Worm (Caenorhabditis elegans): ENCODE measurements around the gene F22E5.9.
A peak's percentile ranks its signal among the peaks of the same experiment; 100 is the strongest.

Gene F22E5.9

ce11 chrII:2684208-2684607, 46.0 kb downstream of the F22E5.9 start, which contains the start of gene ceh-87:
TSS of gene ceh-87 (minus strand) at chrII:2684308.
- no peak for TF ChIP-seq K02D7.2 (tag; optimal IDR thresholded peaks at IDR 0.05)
- TF ChIP-seq C38D4.7 (GFP tag; optimal IDR thresholded peaks at IDR 0.05) = no peak
- TF ChIP-seq ama-1 (optimal IDR thresholded peaks at IDR 0.05) = no peak
- no peak for TF ChIP-seq ceh-48 (tag; optimal IDR thresholded peaks at IDR 0.05)
- no peak for TF ChIP-seq sdc-2 (tag; optimal IDR thresholded peaks at IDR 0.05)
- no peak for TF ChIP-seq ztf-16 (tag; optimal IDR thresholded peaks at IDR 0.05)
- TF ChIP-seq unc-3 (GFP tag; conservative IDR thresholded peaks at IDR 0.05) = no peak
- no peak for TF ChIP-seq unc-3 (tag; optimal IDR thresholded peaks at IDR 0.05)
- no peak for TF ChIP-seq fax-1 (tag; optimal IDR thresholded peaks at IDR 0.05)
- no peak for TF ChIP-seq zip-5 (tag; optimal IDR thresholded peaks at IDR 0.05)
- no peak for TF ChIP-seq hlh-30 (tag; optimal IDR thresholded peaks at IDR 0.05; ENCODE audit: insufficient read depth)

DNA sequence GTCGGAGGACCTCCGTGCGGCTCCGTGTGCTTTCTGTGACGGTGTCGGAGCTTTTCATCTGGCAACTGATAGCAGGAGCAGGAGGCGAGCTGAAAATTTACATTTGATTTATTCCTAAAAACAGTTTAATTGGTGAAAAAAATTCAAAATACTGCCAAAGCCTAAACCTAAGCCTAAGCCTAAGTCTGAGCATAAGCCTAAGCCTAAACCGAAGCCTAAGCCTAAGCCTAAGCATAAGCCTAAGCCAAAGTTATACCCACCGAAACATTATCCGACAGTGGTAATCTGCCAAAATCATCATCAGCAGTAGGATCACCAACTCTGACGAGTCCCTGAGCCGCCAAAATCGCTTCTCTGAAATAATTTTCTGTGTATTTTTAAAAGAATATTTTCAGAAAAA, 46.6 kb downstream of the F22E5.9 start:
- TF ChIP-seq pag-3 (tag; optimal IDR thresholded peaks at IDR 0.05; ENCODE audit: borderline replicate concordance) (no peak), hlh-6 (tag; optimal IDR thresholded peaks at IDR 0.05) (no peak), C38D4.7 (GFP tag; optimal IDR thresholded peaks at IDR 0.05) (no peak), pat-9 (tag; optimal IDR thresholded peaks at IDR 0.05) (no peak), F13H6.1 (tag; optimal IDR thresholded peaks at IDR 0.05) (no peak), lin-11 (tag; optimal IDR thresholded peaks at IDR 0.05) (no peak), lim-6 (tag; optimal IDR thresholded peaks at IDR 0.05) (no peak), eyg-1 (tag; optimal IDR thresholded peaks at IDR 0.05) (no peak), ceh-34 (tag; optimal IDR thresholded peaks at IDR 0.05) (no peak), ama-1 (optimal IDR thresholded peaks at IDR 0.05) (no peak), pax-1 (tag; optimal IDR thresholded peaks at IDR 0.05) (no peak), madf-2 (tag; optimal IDR thresholded peaks at IDR 0.05) (no peak), mec-3 (tag; optimal IDR thresholded peaks at IDR 0.05; ENCODE audit: borderline replicate concordance) (no peak), unc-42 (tag; optimal IDR thresholded peaks at IDR 0.05) (no peak), hlh-13 (GFP tag; optimal IDR thresholded peaks at IDR 0.05) (no peak), syd-9 (tag; optimal IDR thresholded peaks at IDR 0.05) (no peak), ref-2 (tag; optimal IDR thresholded peaks at IDR 0.05) (no peak)

DNA sequence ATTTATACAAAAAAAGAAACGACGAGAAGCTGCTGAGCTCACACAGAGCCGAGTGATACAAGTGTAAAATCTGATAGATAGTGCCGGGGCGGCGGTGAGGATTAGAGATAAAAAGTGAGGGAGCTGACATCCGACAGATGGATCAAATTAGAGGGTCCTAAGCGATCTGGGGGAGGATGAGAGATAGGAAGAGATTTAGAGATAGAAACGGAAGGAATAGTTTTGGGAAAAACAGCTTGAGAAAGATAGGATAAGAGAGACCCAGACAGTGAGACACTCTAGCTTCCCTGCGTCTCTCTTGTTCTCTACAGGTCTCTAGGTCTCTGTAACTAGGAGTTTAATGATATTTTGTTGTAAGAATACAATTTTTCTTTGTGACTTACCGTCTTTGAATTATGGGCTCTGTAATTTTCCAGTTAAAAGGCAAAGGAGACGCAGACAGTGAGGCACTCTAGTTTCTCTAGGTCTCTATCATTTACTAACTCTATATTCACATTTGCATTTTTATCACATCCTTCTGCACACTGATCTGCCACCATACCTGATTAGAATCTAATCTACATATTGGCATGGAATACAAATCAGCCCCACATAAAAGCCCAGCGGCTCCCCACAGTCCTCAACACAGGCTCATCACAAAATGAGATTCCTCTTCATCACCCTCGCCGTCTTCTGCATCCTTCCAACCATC, 48.9 kb downstream of the F22E5.9 start, which contains the start of the genes sup-9 and nspf-1:
TSS of gene sup-9 (minus strand) at position 43 of the 691 bp plus-strand sequence.
TSS of gene nspf-1 (plus strand) at position 641 of the 691 bp plus-strand sequence.
- no peak for TF ChIP-seq hlh-15 (tag; optimal IDR thresholded peaks at IDR 0.05)
- no peak for TF ChIP-seq nhr-232 (tag; optimal IDR thresholded peaks at IDR 0.05)
- no peak for TF ChIP-seq tbx-7 (tag; optimal IDR thresholded peaks at IDR 0.05)
- peak; percentile 52 for TF ChIP-seq hlh-8 (tag; optimal IDR thresholded peaks at IDR 0.05)
- no peak for TF ChIP-seq ref-2 (tag; optimal IDR thresholded peaks at IDR 0.05)
- TF ChIP-seq pqm-1 (tag; optimal IDR thresholded peaks at IDR 0.05) = no peak
- TF ChIP-seq ets-4 (tag; optimal IDR thresholded peaks at IDR 0.05) = no peak
- peak; percentile 35 for TF ChIP-seq unc-55 (GFP tag; optimal IDR thresholded peaks at IDR 0.05)
- TF ChIP-seq ama-1 (optimal IDR thresholded peaks at IDR 0.05) = no peak
- TF ChIP-seq lim-6 (tag; optimal IDR thresholded peaks at IDR 0.05) = no peak
- TF ChIP-seq fkh-6 (tag; optimal IDR thresholded peaks at IDR 0.05) = no peak
- TF ChIP-seq pros-1 (tag; optimal IDR thresholded peaks at IDR 0.05) = no peak
- no peak for TF ChIP-seq elt-4 (tag; optimal IDR thresholded peaks at IDR 0.05)
- TF ChIP-seq madf-2 (tag; optimal IDR thresholded peaks at IDR 0.05) = no peak
- TF ChIP-seq dve-1 (tag; optimal IDR thresholded peaks at IDR 0.05) = no peak
- no peak for TF ChIP-seq fax-1 (tag; optimal IDR thresholded peaks at IDR 0.05)
- TF ChIP-seq sdc-2 (tag; optimal IDR thresholded peaks at IDR 0.05) = no peak
- TF ChIP-seq unc-42 (tag; optimal IDR thresholded peaks at IDR 0.05) = peak; percentile 45
- peak; percentile 36 for TF ChIP-seq ceh-18 (tag; optimal IDR thresholded peaks at IDR 0.05)
- no peak for TF ChIP-seq C08G9.2 (tag; optimal IDR thresholded peaks at IDR 0.05)
- no peak for TF ChIP-seq Y22D7AL.16 (tag; optimal IDR thresholded peaks at IDR 0.05)
- no peak for TF ChIP-seq K09A11.1 (tag; optimal IDR thresholded peaks at IDR 0.05; ENCODE audit: insufficient read depth)
- TF ChIP-seq ttx-3 (tag; optimal IDR thresholded peaks at IDR 0.05) = no peak

Data from whole organism, late embryonic.